Fruit fly (Drosophila melanogaster): Measurements from ENCODE around the gene CG12155.
A peak's percentile ranks its signal among the peaks of the same experiment; 100 is the strongest.

CG12155 gene

dm6 chrX:7710439-7711154 is 18.0 kb upstream of the CG12155 start (continued):
- TF ChIP-seq CG15601 (tag; optimal IDR thresholded peaks at IDR 0.05), result no peak
- TF ChIP-seq CG4404 (GFP tag; IDR thresholded peaks at IDR 0.05), result no peak
- TF ChIP-seq Oaz (GFP tag; IDR thresholded peaks at IDR 0.05), result no peak
- peak in 1 of 2 experiments; percentile 56 for TF ChIP-seq eve (GFP tag; optimal IDR thresholded peaks at IDR 0.05)
- peak; percentile 75 for TF ChIP-seq CG33213 (GFP tag; optimal IDR thresholded peaks at IDR 0.05)
- peak; percentile 13; the same call in 1 of the 2 replicates for TF ChIP-seq CG10366 (GFP tag; IDR thresholded peaks at IDR 0.05)
- TF ChIP-seq amos (GFP tag; IDR thresholded peaks at IDR 0.05; ENCODE audit: partially characterized antibody), result peak; percentile 53; the same call in 1 of the 2 replicates
- TF ChIP-seq Trl (optimal IDR thresholded peaks at IDR 0.05), result no peak
- TF ChIP-seq Trl (GFP tag; optimal IDR thresholded peaks at IDR 0.05), result peak; percentile 2
- peak; percentile 55 for TF ChIP-seq CG30403 (GFP tag; optimal IDR thresholded peaks at IDR 0.05)
- peak; percentile 66 for TF ChIP-seq pzg (GFP tag; optimal IDR thresholded peaks at IDR 0.05)
- no peak for TF ChIP-seq fu2 (GFP tag; optimal IDR thresholded peaks at IDR 0.05)
- peak; percentile 14 for TF ChIP-seq Fer3 (tag; optimal IDR thresholded peaks at IDR 0.05)
- peak; percentile 74 for TF ChIP-seq sens (GFP tag)
- 0 out of 3 replicates have a peak, but pooled peaks have one; percentile 12 for TF ChIP-seq HLH4C (GFP tag; IDR thresholded peaks at IDR 0.05; ENCODE audit: partially characterized antibody)
- TF ChIP-seq Dip2 (GFP tag; IDR thresholded peaks at IDR 0.05), result peak; percentile 98
- TF ChIP-seq CG9876 (GFP tag; optimal IDR thresholded peaks at IDR 0.05), result peak; percentile 8
- peak; percentile 1 for TF ChIP-seq B-H2 (GFP tag; optimal IDR thresholded peaks at IDR 0.05)
- TF ChIP-seq grau (tag; optimal IDR thresholded peaks at IDR 0.05), result peak; percentile 52
- peak; percentile 44 for TF ChIP-seq Antp (GFP tag; optimal IDR thresholded peaks at IDR 0.05)
- TF ChIP-seq HLH54F (GFP tag; optimal IDR thresholded peaks at IDR 0.05), result no peak
- TF ChIP-seq Hsf (GFP tag; optimal IDR thresholded peaks at IDR 0.05), result peak; percentile 45
- 0 out of 2 replicates have a peak, but pooled peaks have one; percentile 7 for TF ChIP-seq CG4360 (GFP tag; IDR thresholded peaks at IDR 0.05)
- TF ChIP-seq Ets97D (GFP tag; optimal IDR thresholded peaks at IDR 0.05), result peak; percentile 51
- TF ChIP-seq CG6813 (GFP tag; optimal IDR thresholded peaks at IDR 0.05), result no peak
- TF ChIP-seq Taf1 (GFP tag; IDR thresholded peaks at IDR 0.05), result no peak
- TF ChIP-seq Opbp (GFP tag; IDR thresholded peaks at IDR 0.05; ENCODE audit: partially characterized antibody), result peak; percentile 53; the same call in 1 of the 3 replicates
- no peak for TF ChIP-seq danr (GFP tag; IDR thresholded peaks at IDR 0.05)
- peak; percentile 60 for TF ChIP-seq HmgD (GFP tag; optimal IDR thresholded peaks at IDR 0.05)
- TF ChIP-seq CG5180 (GFP tag; optimal IDR thresholded peaks at IDR 0.05), result peak; percentile 7
- TF ChIP-seq Drgx (GFP tag; IDR thresholded peaks at IDR 0.05), result peak; percentile 22; the same call in 1 of the 2 replicates
- peak; percentile 46; the same call in 1 of the 3 replicates for TF ChIP-seq ken (GFP tag; IDR thresholded peaks at IDR 0.05)
- TF ChIP-seq Eip74EF (GFP tag; optimal IDR thresholded peaks at IDR 0.05), result no peak
- no peak for TF ChIP-seq ase (GFP tag; IDR thresholded peaks at IDR 0.05)
- peak; percentile 64; the same call in 2 of the 3 replicates for TF ChIP-seq ci (GFP tag; IDR thresholded peaks at IDR 0.05)
- TF ChIP-seq CG11247 (GFP tag; IDR thresholded peaks at IDR 0.05), result 0 out of 2 replicates have a peak, but pooled peaks have one; percentile 38
- peak; percentile 60 for TF ChIP-seq abd-A (tag; optimal IDR thresholded peaks at IDR 0.05)
- peak; percentile 50 for TF ChIP-seq tin (GFP tag; optimal IDR thresholded peaks at IDR 0.05)
- peak; percentile 30 for TF ChIP-seq CG13296 (GFP tag; optimal IDR thresholded peaks at IDR 0.05)
- TF ChIP-seq zen (tag; optimal IDR thresholded peaks at IDR 0.05), result peak; percentile 6
- peak; percentile 58 for TF ChIP-seq trem (tag; optimal IDR thresholded peaks at IDR 0.05)
- TF ChIP-seq CG13624 (GFP tag; optimal IDR thresholded peaks at IDR 0.05), result peak; percentile 35
- TF ChIP-seq Sin3A (optimal IDR thresholded peaks at IDR 0.05), result no peak
- peak; percentile 99 for TF ChIP-seq CTCF (GFP tag; optimal IDR thresholded peaks at IDR 0.05)
- peak; percentile 22 for TF ChIP-seq CG9609 (GFP tag; optimal IDR thresholded peaks at IDR 0.05)
- peak; percentile 26 for TF ChIP-seq sd (tag; optimal IDR thresholded peaks at IDR 0.05)
- no peak for TF ChIP-seq sima (GFP tag; optimal IDR thresholded peaks at IDR 0.05)
- TF ChIP-seq slp2 (GFP tag; optimal IDR thresholded peaks at IDR 0.05), result peak; percentile 28
- peak; percentile 95 for TF ChIP-seq E2f2 (GFP tag; IDR thresholded peaks at IDR 0.05)
- TF ChIP-seq dmrt99B (tag; optimal IDR thresholded peaks at IDR 0.05), result peak; percentile 30
- 0 out of 2 replicates have a peak, but pooled peaks have one; percentile 34 for TF ChIP-seq CG32772 (GFP tag; IDR thresholded peaks at IDR 0.05)

Measured in whole organism, embryonic.